Fruit fly (Drosophila melanogaster) whole organism, adult: Measurements from ENCODE around the gene btz.

Experiments used
- CG11617 ChIP-seq: fragments of 200-800 bp; sonication (Bioruptor generic); optimal IDR thresholded peaks from 2 replicates; lab custom pipeline; 2017; ENCODE audit warnings: mild to moderate bottlenecking, missing biosample characterization, missing genetic modification reagents, missing genetic modification characterization
- CG12768 ChIP-seq: fragments of 200-800 bp; sonication (Bioruptor generic); optimal IDR thresholded peaks from 2 replicates; lab custom pipeline; 2017; ENCODE audit warnings: missing biosample characterization, missing genetic modification characterization, mild to moderate bottlenecking, moderate library complexity, missing genetic modification reagents
- CG14711 ChIP-seq: fragments of 200-800 bp; sonication (Bioruptor generic); optimal IDR thresholded peaks from 2 replicates; lab custom pipeline; 2018; ENCODE audit warnings: missing biosample characterization, mild to moderate bottlenecking, missing genetic modification characterization, moderate library complexity
- CG1620 ChIP-seq: fragments of 200-800 bp; sonication (Bioruptor generic); optimal IDR thresholded peaks from 2 replicates; lab custom pipeline; 2016; ENCODE audit warnings: missing biosample characterization, missing genetic modification characterization
- CG33017 ChIP-seq: fragments of 200-800 bp; sonication (Bioruptor generic); optimal IDR thresholded peaks from 2 replicates; lab custom pipeline; 2018; ENCODE audit warnings: missing biosample characterization, mild to moderate bottlenecking, missing genetic modification characterization, moderate library complexity
- CG5204 ChIP-seq: fragments of 200-800 bp; sonication (Bioruptor generic); optimal IDR thresholded peaks from 2 replicates; lab custom pipeline; 2016; ENCODE audit warnings: missing biosample characterization, missing genetic modification characterization
- CG7045 ChIP-seq: fragments of 200-800 bp; sonication (Bioruptor generic); optimal IDR thresholded peaks from 2 replicates; lab custom pipeline; 2017; ENCODE audit warnings: missing biosample characterization, mild to moderate bottlenecking, missing genetic modification characterization
- CG7101 ChIP-seq: fragments of 200-800 bp; sonication (Bioruptor generic); optimal IDR thresholded peaks from 2 replicates; lab custom pipeline; 2018; ENCODE audit warnings: missing biosample characterization, mild to moderate bottlenecking, missing genetic modification characterization, moderate library complexity
- Clk ChIP-seq: fragments of 200-800 bp; sonication (Bioruptor generic); optimal IDR thresholded peaks from 2 replicates; lab custom pipeline; 2017; ENCODE audit warnings: missing biosample characterization, missing genetic modification characterization
- Crg-1 ChIP-seq: fragments of 200-800 bp; sonication (Bioruptor generic); optimal IDR thresholded peaks from 2 replicates; lab custom pipeline; 2016; ENCODE audit warnings: missing biosample characterization, missing genetic modification characterization
- Hr96 ChIP-seq: fragments of 200-800 bp; sonication (Bioruptor generic); optimal IDR thresholded peaks from 2 replicates; lab custom pipeline; 2016; ENCODE audit warnings: missing biosample characterization, missing genetic modification characterization
- Mnt ChIP-seq: fragments of 200-800 bp; sonication (Bioruptor generic); optimal IDR thresholded peaks from 2 replicates; lab custom pipeline; 2016; ENCODE audit warnings: missing biosample characterization, mild to moderate bottlenecking, missing genetic modification characterization
- bab1 ChIP-seq: fragments of 200-800 bp; sonication (Bioruptor generic); optimal IDR thresholded peaks from 3 replicates; lab custom pipeline; 2019; ENCODE audit warnings: missing biosample characterization, mild to moderate bottlenecking, missing genetic modification characterization, moderate library complexity
- cic ChIP-seq: fragments of 200-800 bp; sonication (Bioruptor generic); optimal IDR thresholded peaks from 2 replicates; lab custom pipeline; 2017; ENCODE audit warnings: missing biosample characterization, mild to moderate bottlenecking, missing genetic modification characterization, moderate library complexity
- cnc ChIP-seq, 2 experiments: fragments of >200 bp; optimal IDR thresholded peaks; 2 replicates each; lab custom pipeline; 2017
- kay ChIP-seq: fragments of 200-800 bp; sonication (Bioruptor generic); peaks from one replicate; lab custom pipeline; 2016; ENCODE audit warnings: missing biosample characterization, missing genetic modification characterization, borderline replicate concordance
- ovo ChIP-seq: fragments of 200-800 bp; sonication (Bioruptor generic); optimal IDR thresholded peaks from 2 replicates; lab custom pipeline; 2016; ENCODE audit warnings: missing biosample characterization, missing genetic modification characterization
- pad ChIP-seq: fragments of 200-800 bp; sonication (Bioruptor generic); optimal IDR thresholded peaks from 3 replicates; lab custom pipeline; 2017; ENCODE audit warnings: missing biosample characterization, missing genetic modification characterization, mild to moderate bottlenecking, moderate library complexity, missing genetic modification reagents
- tj ChIP-seq: fragments of 200-800 bp; sonication (Bioruptor generic); optimal IDR thresholded peaks from 3 replicates; lab custom pipeline; 2017; ENCODE audit warnings: missing biosample characterization, mild to moderate bottlenecking, missing genetic modification characterization, moderate library complexity
- toe ChIP-seq: fragments of 200-800 bp; sonication (Bioruptor generic); optimal IDR thresholded peaks from 2 replicates; lab custom pipeline; 2016; ENCODE audit warnings: missing biosample characterization, missing genetic modification characterization

The btz gene

dm6 chr3R:27700229-27700573 lies at the start of gene btz:
Gene btz, plus strand, starts transcription at chr3R:27700361.
- TF ChIP-seq kay (GFP tag; lab: Kevin White, UChicago) = no peak
- TF ChIP-seq CG11617 (GFP tag; lab: Kevin White, UChicago) = no peak
- TF ChIP-seq CG12768 (GFP tag; lab: Kevin White, UChicago) = no peak
- TF ChIP-seq CG14711 (tag; lab: Kevin White, UChicago) = peak; percentile 98
- TF ChIP-seq Crg-1 (GFP tag; lab: Kevin White, UChicago) = no peak
- TF ChIP-seq cic = no peak
- no peak for TF ChIP-seq Clk
- TF ChIP-seq toe = peak; percentile 13
- no peak for TF ChIP-seq tj (GFP tag; lab: Kevin White, UChicago)
- peak; percentile 35 for TF ChIP-seq ovo
- no peak for TF ChIP-seq CG5204 (GFP tag; lab: Kevin White, UChicago)
- TF ChIP-seq pad (GFP tag; lab: Kevin White, UChicago) = no peak
- TF ChIP-seq cnc (optimal IDR thresholded peaks at IDR 0.05; lab: Kevin White, UChicago) = no peak
- TF ChIP-seq CG7045 (GFP tag; lab: Kevin White, UChicago) = no peak
- no peak for TF ChIP-seq Hr96
- TF ChIP-seq CG33017 = no peak
- no peak for TF ChIP-seq Mnt
- peak; percentile 12 for TF ChIP-seq CG7101 (tag; lab: Kevin White, UChicago)
- no peak for TF ChIP-seq bab1 (GFP tag; lab: Kevin White, UChicago)
- no peak for TF ChIP-seq CG1620

dm6 chr3R:27651710-27652109 lies 48.5 kb upstream of the btz start:
- TF ChIP-seq bab1 (GFP tag; lab: Kevin White, UChicago) = no peak
- no peak for TF ChIP-seq CG7045 (GFP tag; lab: Kevin White, UChicago)
- no peak for TF ChIP-seq CG33017
- no peak for TF ChIP-seq cic
- no peak for TF ChIP-seq CG12768 (GFP tag; lab: Kevin White, UChicago)
- TF ChIP-seq CG1620 = no peak
- no peak for TF ChIP-seq Mnt
- no peak for TF ChIP-seq toe
- TF ChIP-seq pad (GFP tag; lab: Kevin White, UChicago) = no peak
- no peak for TF ChIP-seq CG5204 (GFP tag; lab: Kevin White, UChicago)
- TF ChIP-seq Hr96 = no peak
- TF ChIP-seq Clk = no peak
- TF ChIP-seq tj (GFP tag; lab: Kevin White, UChicago) = no peak
- no peak for TF ChIP-seq ovo
- no peak for TF ChIP-seq CG14711 (tag; lab: Kevin White, UChicago)
- no peak for TF ChIP-seq cnc (optimal IDR thresholded peaks at IDR 0.05; lab: Kevin White, UChicago)
- TF ChIP-seq kay (GFP tag; lab: Kevin White, UChicago) = no peak
- TF ChIP-seq CG7101 (tag; lab: Kevin White, UChicago) = no peak

- TF ChIP-seq kay (GFP tag; lab: Kevin White, UChicago) = no peak
- TF ChIP-seq Mnt = no peak
- no peak for TF ChIP-seq toe
- TF ChIP-seq CG1620 = no peak
- no peak for TF ChIP-seq CG5204 (GFP tag; lab: Kevin White, UChicago)
- TF ChIP-seq CG7101 (tag; lab: Kevin White, UChicago) = no peak
- no peak for TF ChIP-seq CG7045 (GFP tag; lab: Kevin White, UChicago)
- TF ChIP-seq CG12768 (GFP tag; lab: Kevin White, UChicago) = no peak
Observed at dm6 chr3R:27652156-27652810, 47.9 kb upstream of the btz start, which contains the start of gene RpS10a. Gene RpS10a, plus strand, starts transcription at chr3R:27652760.

dm6 chr3R:27655109-27655508 lies 45.1 kb upstream of the btz start:
- TF ChIP-seq CG33017 = no peak
- TF ChIP-seq Hr96 = no peak
- TF ChIP-seq CG5204 (GFP tag; lab: Kevin White, UChicago) = peak; percentile 10

- TF ChIP-seq CG11617 (GFP tag; lab: Kevin White, UChicago) (no peak), kay (GFP tag; lab: Kevin White, UChicago) (peak; percentile 71), Hr96 (no peak), bab1 (GFP tag; lab: Kevin White, UChicago) (no peak), cic (peak; percentile 16), toe (no peak), Crg-1 (GFP tag; lab: Kevin White, UChicago) (no peak), CG7101 (tag; lab: Kevin White, UChicago) (no peak)
Observed at dm6 chr3R:27656686-27657535, 43.2 kb upstream of the btz start, which contains the start of gene tau. Gene tau, minus strand, starts transcription at chr3R:27656996.

dm6 chr3R:27660127-27660579 lies 40.0 kb upstream of the btz start, which contains the start of gene Mlc1:
Gene Mlc1, minus strand, starts transcription at chr3R:27660177.
- TF ChIP-seq CG11617 (GFP tag; lab: Kevin White, UChicago) (no peak), CG7045 (GFP tag; lab: Kevin White, UChicago) (no peak), Clk (no peak), pad (GFP tag; lab: Kevin White, UChicago) (no peak)
